Worm (Caenorhabditis elegans) whole organism, early embryonic: ENCODE data around the gene F33E11.2.
A peak's percentile ranks its signal among the peaks of the same experiment; 100 is the strongest.

Experiments
- B0310.2 ChIP-seq: sonication (generic microtip); optimal IDR thresholded peaks from 2 replicates; lab custom pipeline; 2016; ENCODE audit warnings: mild to moderate bottlenecking, missing genetic modification characterization, missing compliant biosample characterization
- F13C5.2 ChIP-seq: sonication (generic microtip); optimal IDR thresholded peaks from 2 replicates; lab custom pipeline; 2017; ENCODE audit warnings: mild to moderate bottlenecking, missing genetic modification characterization, inconsistent platforms, missing compliant biosample characterization
- aly-1 ChIP-seq: sonication (generic microtip); optimal IDR thresholded peaks from 2 replicates; lab custom pipeline; 2016; ENCODE audit warnings: missing genetic modification characterization, missing compliant biosample characterization
- ama-1 ChIP-seq: fragments of 150-350 bp; optimal IDR thresholded peaks from 2 replicates; lab custom pipeline; 2014
- ceh-13 ChIP-seq: fragments of 200-800 bp; sonication (Bioruptor generic); optimal IDR thresholded peaks from 2 replicates; lab custom pipeline; 2018; ENCODE audit warnings: mild to moderate bottlenecking, missing genetic modification characterization, missing compliant biosample characterization
- ceh-36 ChIP-seq: sonication (generic microtip); optimal IDR thresholded peaks from 2 replicates; lab custom pipeline; 2016; ENCODE audit warnings: missing genetic modification characterization, inconsistent platforms, missing compliant biosample characterization
- ets-7 ChIP-seq: sonication (generic microtip); optimal IDR thresholded peaks from 2 replicates; lab custom pipeline; 2016; ENCODE audit warnings: missing genotype, missing genetic modification characterization, missing compliant biosample characterization
- flt-1 ChIP-seq: fragments of 200-800 bp; sonication (Bioruptor generic); IDR thresholded peaks from 2 replicates; pipeline ENCODE4 v1.3.6; 2022; ENCODE audit warnings: missing genetic modification characterization, missing compliant biosample characterization
- hmbx-1 ChIP-seq: sonication (generic microtip); optimal IDR thresholded peaks from 2 replicates; lab custom pipeline; 2016; ENCODE audit warnings: mild to moderate bottlenecking, missing genetic modification characterization, missing compliant biosample characterization
- hmg-4 ChIP-seq: fragments of 200-800 bp; sonication (Bioruptor generic); optimal IDR thresholded peaks from 2 replicates; lab custom pipeline; 2018; ENCODE audit warnings: mild to moderate bottlenecking, missing genetic modification characterization, missing compliant biosample characterization
- hnd-1 ChIP-seq: sonication (generic microtip); optimal IDR thresholded peaks from 2 replicates; lab custom pipeline; 2016; ENCODE audit warnings: missing genetic modification characterization, missing compliant biosample characterization
- pes-1 ChIP-seq: fragments of 200-800 bp; sonication (Bioruptor generic); IDR thresholded peaks from 2 replicates; pipeline ENCODE4 v1.3.6; 2022; ENCODE audit warnings: missing genetic modification reagents, missing genetic modification characterization, missing compliant biosample characterization
- scrt-1 ChIP-seq: fragments of 200-800 bp; sonication (Bioruptor generic); IDR thresholded peaks from 2 replicates; pipeline ENCODE4 v1.3.6; 2022; ENCODE audit warnings: missing genetic modification characterization, missing compliant biosample characterization
- sea-1 ChIP-seq: fragments of 200-800 bp; sonication (Bioruptor generic); conservative IDR thresholded peaks from 2 replicates; pipeline ENCODE4 v1.3.6; 2022; ENCODE audit warnings: missing genetic modification characterization, missing compliant biosample characterization
- tbx-11 ChIP-seq: fragments of 200-800 bp; sonication (Bioruptor generic); IDR thresholded peaks from 2 replicates; pipeline ENCODE4 v1.3.6; 2022; ENCODE audit warnings: missing genetic modification characterization, missing compliant biosample characterization
- tbx-37 ChIP-seq: fragments of 200-800 bp; sonication (Bioruptor generic); conservative IDR thresholded peaks from 2 replicates; pipeline ENCODE4 v1.3.6; 2022; ENCODE audit warnings: missing genetic modification reagents, missing genetic modification characterization, missing compliant biosample characterization
- tra-4 ChIP-seq: sonication (generic microtip); optimal IDR thresholded peaks from 2 replicates; lab custom pipeline; 2017; ENCODE audit warnings: missing genetic modification characterization, missing compliant biosample characterization

F33E11.2 gene

DNA sequence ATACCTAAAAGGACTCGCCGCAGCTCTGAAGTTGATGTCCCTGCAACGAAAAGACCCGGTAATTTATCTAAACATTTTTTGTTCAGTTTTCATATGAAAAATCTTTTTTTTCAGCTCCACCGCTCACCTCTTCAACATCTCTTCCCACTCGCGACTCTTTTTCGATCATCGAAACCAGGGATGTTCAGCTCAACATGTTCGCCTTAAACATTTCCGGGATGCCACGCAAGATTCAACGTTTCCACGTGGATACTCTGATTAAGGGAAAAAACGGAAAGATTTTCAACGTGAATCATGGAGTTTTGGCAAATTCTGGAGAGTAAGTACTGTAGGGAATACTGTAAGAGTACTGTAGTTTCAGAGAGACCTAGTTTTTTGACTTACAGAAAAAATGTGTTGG, 45.8 kb downstream of the F33E11.2 start:
- TF ChIP-seq flt-1 (GFP tag; lab: Robert Waterston, UW) (no peak), tbx-11 (GFP tag; lab: Robert Waterston, UW) (no peak), ets-7 (tag; lab: Kevin White, UChicago) (no peak), sea-1 (GFP tag; lab: Robert Waterston, UW) (no peak), B0310.2 (no peak), aly-1 (tag; lab: Kevin White, UChicago) (no peak), F13C5.2 (tag; lab: Kevin White, UChicago) (no peak), tra-4 (no peak), hnd-1 (tag; lab: Kevin White, UChicago) (no peak), hmbx-1 (tag; lab: Kevin White, UChicago) (no peak), scrt-1 (GFP tag; lab: Robert Waterston, UW) (no peak)

DNA sequence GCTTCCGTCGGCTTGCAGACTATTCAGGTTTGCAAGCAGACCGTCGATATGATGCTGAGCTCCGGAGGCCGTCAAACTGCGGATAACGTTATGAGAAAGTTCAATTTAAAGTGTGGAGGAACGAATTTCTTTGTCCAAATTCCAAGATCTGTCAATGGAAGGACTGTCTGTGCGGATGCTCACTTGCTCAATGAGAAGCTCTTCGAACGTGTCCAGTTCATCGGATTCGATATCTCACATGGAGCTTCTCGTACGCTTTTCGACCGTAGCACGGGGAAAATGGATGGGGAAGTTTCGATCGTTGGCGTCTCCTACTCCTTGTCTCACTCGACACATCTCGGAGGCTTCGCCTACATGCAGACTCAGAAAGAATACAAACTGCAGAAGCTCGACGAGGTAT, 48.3 kb downstream of the F33E11.2 start:
- TF ChIP-seq tra-4 (no peak), ets-7 (tag; lab: Kevin White, UChicago) (no peak), ceh-36 (tag; lab: Kevin White, UChicago) (no peak), ama-1 (lab: Kevin White, UChicago) (no peak), sea-1 (GFP tag; lab: Robert Waterston, UW) (no peak), B0310.2 (no peak), tbx-11 (GFP tag; lab: Robert Waterston, UW) (no peak), pes-1 (GFP tag; lab: Robert Waterston, UW) (no peak), hnd-1 (tag; lab: Kevin White, UChicago) (no peak), ceh-13 (GFP tag; lab: Kevin White, UChicago) (no peak)

DNA sequence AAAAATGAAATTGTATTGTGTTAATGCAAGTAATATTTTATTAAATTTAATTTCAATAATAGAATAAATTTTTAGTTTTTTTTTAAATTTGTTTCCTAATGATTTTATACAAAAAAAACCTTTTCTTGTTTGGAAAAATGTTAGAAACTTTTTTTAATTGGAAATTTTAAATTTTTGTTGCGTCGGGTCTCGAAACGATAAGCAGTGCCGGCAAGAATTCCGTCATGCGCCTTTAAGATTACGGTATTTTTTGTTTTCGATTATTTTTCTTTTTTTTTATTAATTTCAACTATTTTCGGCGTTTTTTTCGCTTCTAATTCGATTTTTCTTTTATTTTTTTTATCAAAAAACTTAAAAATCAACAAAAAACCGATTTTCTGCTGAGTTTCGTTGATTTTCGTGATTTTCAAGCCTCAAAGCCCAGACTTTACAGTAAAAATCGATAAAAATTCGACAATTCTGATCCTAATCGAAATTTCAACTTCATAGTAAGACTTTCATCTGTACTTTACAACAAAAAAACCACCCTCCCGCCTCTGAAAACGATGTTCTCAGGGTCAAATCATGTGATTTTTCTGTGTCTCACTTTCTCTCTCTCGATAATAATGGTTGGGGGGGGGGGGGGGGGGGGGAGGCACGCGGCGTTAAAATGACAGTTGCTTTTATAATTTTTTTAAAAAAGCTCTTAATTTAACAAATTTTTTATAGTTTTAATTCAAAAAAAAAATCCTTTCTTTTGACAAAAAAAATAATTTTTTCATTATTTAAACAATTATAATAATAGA, 50.0 kb downstream of the F33E11.2 start:
- TF ChIP-seq B0310.2 (no peak), flt-1 (GFP tag; lab: Robert Waterston, UW) (no peak), F13C5.2 (tag; lab: Kevin White, UChicago) (no peak), tbx-11 (GFP tag; lab: Robert Waterston, UW) (no peak), ceh-36 (tag; lab: Kevin White, UChicago) (no peak), hnd-1 (tag; lab: Kevin White, UChicago) (no peak), tbx-37 (GFP tag; lab: Robert Waterston, UW) (no peak), pes-1 (GFP tag; lab: Robert Waterston, UW) (no peak), scrt-1 (GFP tag; lab: Robert Waterston, UW) (no peak), ets-7 (tag; lab: Kevin White, UChicago) (no peak), ceh-13 (GFP tag; lab: Kevin White, UChicago) (no peak), hmbx-1 (tag; lab: Kevin White, UChicago) (no peak), ama-1 (lab: Kevin White, UChicago) (no peak), hmg-4 (GFP tag; lab: Kevin White, UChicago) (no peak), aly-1 (tag; lab: Kevin White, UChicago) (no peak), sea-1 (GFP tag; lab: Robert Waterston, UW) (no peak), tra-4 (no peak)

DNA sequence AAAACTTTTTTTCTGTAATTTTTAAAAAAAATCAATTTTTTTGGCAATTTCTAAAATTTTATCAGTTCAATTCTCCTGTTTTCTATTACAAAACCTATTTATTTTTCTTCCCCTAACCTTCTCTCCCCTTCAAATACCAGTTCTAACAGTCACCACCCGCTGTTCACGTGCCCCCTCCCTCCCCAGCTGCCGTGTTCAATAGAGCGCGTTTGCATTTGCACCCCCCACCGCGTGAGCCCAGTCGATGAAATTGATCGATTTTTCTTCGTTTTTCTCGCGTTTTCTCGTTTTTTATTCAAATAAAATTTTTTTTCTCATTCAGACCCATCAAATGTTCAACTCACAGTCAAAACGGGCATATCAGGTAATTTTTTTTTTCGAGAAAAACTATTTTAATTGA, 51.3 kb downstream of the F33E11.2 start, which contains the start of gene atg-9:
Gene atg-9, plus strand, starts transcription at position 332 of the 400 bp plus-strand sequence.
- no peak for TF ChIP-seq aly-1 (tag; lab: Kevin White, UChicago)
- peak; percentile 36 for TF ChIP-seq F13C5.2 (tag; lab: Kevin White, UChicago)
- TF ChIP-seq ceh-36 (tag; lab: Kevin White, UChicago), result no peak
- TF ChIP-seq scrt-1 (GFP tag; lab: Robert Waterston, UW), result no peak
